Worm (Caenorhabditis elegans) whole organism, mixed stage, embryonic: ENCODE measurements around the gene clec-234.

Source experiments
- elt-3 ChIP-seq: fragments of 150-350 bp; optimal IDR thresholded peaks from 2 replicates; lab custom pipeline; 2014; ENCODE audit warnings: missing biosample characterization, missing genetic modification characterization
- lin-13 ChIP-seq: fragments of 150-350 bp; optimal IDR thresholded peaks from 2 replicates; lab custom pipeline; 2014; ENCODE audit warnings: missing biosample characterization, missing genetic modification characterization
- snpc-4 ChIP-seq: fragments of 150-350 bp; optimal IDR thresholded peaks from 2 replicates; lab custom pipeline; 2014; ENCODE audit warnings: missing biosample characterization, missing genetic modification characterization
- unc-39 ChIP-seq: fragments of 150-350 bp; optimal IDR thresholded peaks from 2 replicates; lab custom pipeline; 2014; ENCODE audit warnings: missing biosample characterization, missing genetic modification characterization
- ztf-11 ChIP-seq: fragments of 150-350 bp; optimal IDR thresholded peaks from 2 replicates; lab custom pipeline; 2014; ENCODE audit warnings: missing biosample characterization, missing genetic modification characterization

DNA sequence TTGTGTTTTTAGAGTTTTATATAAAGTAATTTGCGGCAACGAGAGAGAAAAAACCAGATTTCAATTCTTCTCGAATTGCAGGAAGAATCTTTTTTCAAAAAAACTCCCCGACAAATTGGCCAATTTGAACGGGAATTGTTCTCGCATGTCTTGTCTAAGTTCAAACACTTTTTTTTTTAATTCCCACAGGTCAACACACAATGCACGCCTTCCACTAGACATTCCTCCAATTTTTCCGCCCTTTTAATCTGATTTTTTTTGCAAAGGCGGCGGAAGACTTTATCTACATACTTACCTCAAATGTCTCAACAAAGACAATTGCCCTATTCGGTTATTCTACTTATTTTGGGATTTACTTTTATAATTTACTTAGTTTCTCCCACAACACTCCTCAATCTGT is 25.7 kb downstream of the clec-234 start, which contains the start of gene F26D2.3:
- TF ChIP-seq snpc-4 (tag; lab: Kevin White, UChicago) (no peak), elt-3 (tag; lab: Kevin White, UChicago) (no peak), lin-13 (tag; lab: Kevin White, UChicago) (no peak), ztf-11 (tag; lab: Kevin White, UChicago) (no peak), unc-39 (tag; lab: Kevin White, UChicago) (no peak)
